Worm (Caenorhabditis elegans): ENCODE results near the gene gpx-7.

DNA sequence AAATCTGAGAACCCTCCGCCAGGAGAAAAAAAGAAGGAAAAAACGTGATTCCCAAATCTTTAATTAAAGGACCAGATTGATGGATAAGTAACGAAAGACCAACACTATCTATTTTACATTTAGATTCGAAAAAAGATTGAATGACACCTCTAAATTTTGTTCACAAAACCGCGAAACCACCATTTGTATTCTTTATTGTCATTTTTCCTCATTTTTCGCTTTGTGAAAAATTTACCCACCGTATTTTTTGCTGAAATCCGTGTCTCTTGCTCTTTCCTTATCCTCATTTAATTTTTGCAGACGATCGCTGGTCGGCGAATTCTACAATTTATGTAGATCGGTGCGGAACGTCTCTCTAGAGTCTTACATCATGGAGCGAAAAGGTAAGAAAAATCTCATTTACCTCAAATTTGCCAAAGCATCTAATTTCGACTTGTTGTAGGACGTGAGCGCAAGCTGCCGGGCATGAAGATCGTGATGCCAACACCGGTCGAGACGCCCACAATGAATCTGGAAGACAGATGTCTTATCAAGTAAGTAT, 16.9 kb upstream of the gpx-7 start, which contains the start of the genes sek-1 and R03G5.6:
- no peak for TF ChIP-seq ama-1 (optimal IDR thresholded peaks at IDR 0.05)
- no peak for TF ChIP-seq F13C5.2 (tag; optimal IDR thresholded peaks at IDR 0.05)
- TF ChIP-seq scrt-1 (GFP tag; IDR thresholded peaks at IDR 0.05): no peak
- TF ChIP-seq ceh-13 (GFP tag; optimal IDR thresholded peaks at IDR 0.05): no peak
- TF ChIP-seq pes-1 (GFP tag; IDR thresholded peaks at IDR 0.05): no peak
- TF ChIP-seq tbx-37 (GFP tag; conservative IDR thresholded peaks at IDR 0.05): no peak
- TF ChIP-seq hnd-1 (tag; optimal IDR thresholded peaks at IDR 0.05): no peak
- no peak for TF ChIP-seq sea-1 (GFP tag; conservative IDR thresholded peaks at IDR 0.05)
- TF ChIP-seq ets-7 (tag; optimal IDR thresholded peaks at IDR 0.05): no peak
- no peak for TF ChIP-seq tra-4 (tag; optimal IDR thresholded peaks at IDR 0.05)
- TF ChIP-seq aly-1 (tag; optimal IDR thresholded peaks at IDR 0.05): no peak
- no peak for TF ChIP-seq B0310.2 (tag; optimal IDR thresholded peaks at IDR 0.05)
- TF ChIP-seq flt-1 (GFP tag; IDR thresholded peaks at IDR 0.05): no peak
- TF ChIP-seq tbx-11 (GFP tag; IDR thresholded peaks at IDR 0.05): no peak

Data from whole organism, early embryonic.